Worm (Caenorhabditis elegans) whole organism, midembryonic: Measurements from ENCODE around the gene C54C6.11.

Source experiments
- T22C8.4 ChIP-seq: fragments of 200-800 bp; sonication (Bioruptor generic); IDR thresholded peaks from 2 replicates; pipeline ENCODE4 v1.3.6; 2022; ENCODE audit warnings: missing genetic modification characterization, missing compliant biosample characterization
- cog-1 ChIP-seq: sonication (generic microtip); optimal IDR thresholded peaks from 2 replicates; lab custom pipeline; 2016; ENCODE audit warnings: missing genetic modification characterization, missing compliant biosample characterization
- flt-1 ChIP-seq: fragments of 200-800 bp; sonication (Bioruptor generic); IDR thresholded peaks from 2 replicates; pipeline ENCODE4 v1.3.6; 2022; ENCODE audit warnings: missing genetic modification characterization, missing compliant biosample characterization
- klf-2 ChIP-seq: fragments of 200-800 bp; sonication (Bioruptor generic); conservative IDR thresholded peaks from 2 replicates; pipeline ENCODE4 v1.3.6; 2022; ENCODE audit warnings: missing genetic modification reagents, missing genetic modification characterization, missing compliant biosample characterization
- med-1 ChIP-seq: sonication (generic microtip); optimal IDR thresholded peaks from 2 replicates; lab custom pipeline; 2017; ENCODE audit warnings: missing genetic modification characterization, mild to moderate bottlenecking, missing compliant biosample characterization, antibody characterized with exemption, missing genetic modification reagents; ENCODE audit not compliant: insufficient read depth
- ref-1 ChIP-seq: fragments of 200-800 bp; sonication (Bioruptor generic); conservative IDR thresholded peaks from 2 replicates; pipeline ENCODE4 v1.3.6; 2022; ENCODE audit warnings: missing genetic modification reagents, missing genetic modification characterization, missing compliant biosample characterization
- tab-1 ChIP-seq: fragments of 200-800 bp; sonication (Bioruptor generic); IDR thresholded peaks from 2 replicates; pipeline ENCODE4 v1.3.6; 2022; ENCODE audit warnings: missing genetic modification characterization, missing compliant biosample characterization
- ztf-23 ChIP-seq: fragments of 200-800 bp; sonication (Bioruptor generic); IDR thresholded peaks from 2 replicates; pipeline ENCODE4 v1.3.6; 2022; ENCODE audit warnings: missing genetic modification reagents, missing genetic modification characterization, missing compliant biosample characterization
- ztf-29 ChIP-seq: fragments of 200-800 bp; sonication (Bioruptor generic); IDR thresholded peaks from 2 replicates; pipeline ENCODE4 v1.3.6; 2022; ENCODE audit warnings: missing genetic modification reagents, missing genetic modification characterization, missing compliant biosample characterization

C54C6.11 gene

ce11 chrIII:3548017-3548416, at the start of gene C54C6.11:
C54C6.11 (plus strand) TSS chrIII:3548317.
- TF ChIP-seq cog-1 (tag; lab: Kevin White, UChicago) (no peak), ref-1 (GFP tag; lab: Robert Waterston, UW) (no peak), klf-2 (GFP tag; lab: Robert Waterston, UW) (no peak), ztf-23 (GFP tag; lab: Robert Waterston, UW) (no peak), med-1 (no peak), ztf-29 (GFP tag; lab: Robert Waterston, UW) (no peak), flt-1 (GFP tag; lab: Robert Waterston, UW) (no peak), T22C8.4 (GFP tag; lab: Robert Waterston, UW) (no peak), tab-1 (GFP tag; lab: Robert Waterston, UW) (no peak)

ce11 chrIII:3498957-3499356, 49.2 kb upstream of the C54C6.11 start, which contains the start of gene M01F1.9:
M01F1.9 (minus strand) TSS chrIII:3499057.
- TF ChIP-seq T22C8.4 (GFP tag; lab: Robert Waterston, UW) (no peak), ref-1 (GFP tag; lab: Robert Waterston, UW) (no peak), ztf-23 (GFP tag; lab: Robert Waterston, UW) (no peak), tab-1 (GFP tag; lab: Robert Waterston, UW) (no peak), cog-1 (tag; lab: Kevin White, UChicago) (no peak), ztf-29 (GFP tag; lab: Robert Waterston, UW) (no peak), flt-1 (GFP tag; lab: Robert Waterston, UW) (no peak), med-1 (no peak), klf-2 (GFP tag; lab: Robert Waterston, UW) (no peak)

- TF ChIP-seq ztf-29 (GFP tag; lab: Robert Waterston, UW) (peak; percentile 89), ztf-23 (GFP tag; lab: Robert Waterston, UW) (peak; percentile 97), cog-1 (tag; lab: Kevin White, UChicago) (peak; percentile 97), klf-2 (GFP tag; lab: Robert Waterston, UW) (peak; percentile 99), tab-1 (GFP tag; lab: Robert Waterston, UW) (peak; percentile 91), ref-1 (GFP tag; lab: Robert Waterston, UW) (peak; percentile 94), T22C8.4 (GFP tag; lab: Robert Waterston, UW) (peak; percentile 93), flt-1 (GFP tag; lab: Robert Waterston, UW) (peak; percentile 97), med-1 (no peak)
These were observed 48.3 kb upstream of the C54C6.11 start for ce11 chrIII:3499850-3500249.

- TF ChIP-seq ztf-29 (GFP tag; lab: Robert Waterston, UW) (no peak), ztf-23 (GFP tag; lab: Robert Waterston, UW) (no peak), cog-1 (tag; lab: Kevin White, UChicago) (no peak), ref-1 (GFP tag; lab: Robert Waterston, UW) (no peak), flt-1 (GFP tag; lab: Robert Waterston, UW) (no peak), klf-2 (GFP tag; lab: Robert Waterston, UW) (no peak), T22C8.4 (GFP tag; lab: Robert Waterston, UW) (no peak), tab-1 (GFP tag; lab: Robert Waterston, UW) (no peak), med-1 (no peak)
These were observed 45.8 kb upstream of the C54C6.11 start, which contains the start of gene M01F1.8 for ce11 chrIII:3502215-3502838. M01F1.8 (minus strand) TSS chrIII:3502549.

- TF ChIP-seq T22C8.4 (GFP tag; lab: Robert Waterston, UW) (no peak), flt-1 (GFP tag; lab: Robert Waterston, UW) (no peak), tab-1 (GFP tag; lab: Robert Waterston, UW) (no peak), klf-2 (GFP tag; lab: Robert Waterston, UW) (no peak)
These were observed 44.8 kb upstream of the C54C6.11 start, which contains the start of gene rpl-16 for ce11 chrIII:3503286-3503685. rpl-16 (minus strand) TSS chrIII:3503604.

ce11 chrIII:3504239-3504638, 43.9 kb upstream of the C54C6.11 start:
- TF ChIP-seq ztf-23 (GFP tag; lab: Robert Waterston, UW) (no peak), cog-1 (tag; lab: Kevin White, UChicago) (no peak), ztf-29 (GFP tag; lab: Robert Waterston, UW) (no peak), T22C8.4 (GFP tag; lab: Robert Waterston, UW) (no peak), ref-1 (GFP tag; lab: Robert Waterston, UW) (no peak), tab-1 (GFP tag; lab: Robert Waterston, UW) (no peak), klf-2 (GFP tag; lab: Robert Waterston, UW) (no peak), flt-1 (GFP tag; lab: Robert Waterston, UW) (no peak), med-1 (no peak)

- TF ChIP-seq cog-1 (tag; lab: Kevin White, UChicago) (peak; percentile 12), klf-2 (GFP tag; lab: Robert Waterston, UW) (no peak), ztf-23 (GFP tag; lab: Robert Waterston, UW) (peak; percentile 72)
These were observed 43.0 kb upstream of the C54C6.11 start, which contains the start of gene lias-1 for ce11 chrIII:3505051-3505548. lias-1 (minus strand) TSS chrIII:3505101.

ce11 chrIII:3509908-3510307, 38.2 kb upstream of the C54C6.11 start, which contains the start of the genes M01F1.4 and mrpl-35:
M01F1.4 (minus strand) TSS chrIII:3510033.
mrpl-35 (plus strand) TSS chrIII:3510237.
- TF ChIP-seq klf-2 (GFP tag; lab: Robert Waterston, UW) (no peak), flt-1 (GFP tag; lab: Robert Waterston, UW) (no peak), ztf-23 (GFP tag; lab: Robert Waterston, UW) (no peak), T22C8.4 (GFP tag; lab: Robert Waterston, UW) (no peak), med-1 (no peak), ref-1 (GFP tag; lab: Robert Waterston, UW) (no peak), ztf-29 (GFP tag; lab: Robert Waterston, UW) (no peak), cog-1 (tag; lab: Kevin White, UChicago) (no peak), tab-1 (GFP tag; lab: Robert Waterston, UW) (no peak)

ce11 chrIII:3511808-3512207, 36.3 kb upstream of the C54C6.11 start:
- TF ChIP-seq ztf-29 (GFP tag; lab: Robert Waterston, UW) (no peak), ref-1 (GFP tag; lab: Robert Waterston, UW) (no peak), med-1 (no peak), klf-2 (GFP tag; lab: Robert Waterston, UW) (no peak), T22C8.4 (GFP tag; lab: Robert Waterston, UW) (no peak)
